Worm (Caenorhabditis elegans): ENCODE results near the gene K03A1.4.
A peak's percentile ranks its signal among the peaks of the same experiment; 100 is the strongest.

DNA sequence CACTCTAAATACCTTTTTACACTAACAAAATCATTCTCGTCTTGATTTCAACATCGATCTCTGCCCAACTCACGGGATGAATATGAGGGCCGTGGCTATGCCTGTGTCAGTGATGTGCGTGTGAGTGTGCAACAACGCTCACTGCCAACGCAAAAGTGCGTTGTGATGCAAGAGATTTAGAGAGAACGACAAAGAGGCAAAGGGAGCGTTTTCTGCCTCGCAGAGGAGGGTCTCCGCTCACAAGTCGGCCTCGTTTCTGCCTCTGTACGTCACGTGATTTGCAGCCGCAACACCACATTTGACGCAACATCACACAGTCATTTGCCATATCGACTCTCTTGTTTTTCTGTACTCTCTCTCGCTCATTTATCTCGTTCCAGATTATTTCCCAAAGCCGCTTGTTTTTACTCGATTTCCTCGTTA lies 35.8 kb upstream of the K03A1.4 start, which contains the start of gene epg-7:
- TF ChIP-seq F49E8.2 (tag; optimal IDR thresholded peaks at IDR 0.05; ENCODE audit: insufficient read depth) (no peak), mel-28 (tag; optimal IDR thresholded peaks at IDR 0.05; ENCODE audit: borderline replicate concordance) (no peak), ztf-18 (tag; optimal IDR thresholded peaks at IDR 0.05) (peak; percentile 57), unc-62 (GFP tag; optimal IDR thresholded peaks at IDR 0.05) (no peak), F57A8.1 (GFP tag; optimal IDR thresholded peaks at IDR 0.05) (no peak), F33H1.4 (GFP tag; IDR thresholded peaks at IDR 0.05) (no peak), lin-35 (GFP tag; optimal IDR thresholded peaks at IDR 0.05) (peak in 1 of 3 experiments; percentile 85), C06A6.2 (GFP tag; conservative IDR thresholded peaks at IDR 0.05) (peak; percentile 87), ceh-27 (GFP tag; optimal IDR thresholded peaks at IDR 0.05) (peak; percentile 92), zfh-2 (GFP tag; conservative IDR thresholded peaks at IDR 0.05) (peak; percentile 98), efl-1 (GFP tag; optimal IDR thresholded peaks at IDR 0.05) (no peak), rec-8 (tag; optimal IDR thresholded peaks at IDR 0.05) (no peak)
